Worm (Caenorhabditis elegans): Measurements from ENCODE around the gene fbxa-190.
A peak's percentile ranks its signal among the peaks of the same experiment; 100 is the strongest.

Gene fbxa-190

ce11 chrX:1344818-1345217, 27.0 kb upstream of the fbxa-190 start (continued):
- TF ChIP-seq hrde-1 (tag; optimal IDR thresholded peaks at IDR 0.05; ENCODE audit: borderline replicate concordance) (peak; percentile 53), F37B4.10 (GFP tag; IDR thresholded peaks at IDR 0.05) (0 out of 2 replicates have a peak, but pooled peaks have one; percentile 8), snpc-1.3 (tag; optimal IDR thresholded peaks at IDR 0.05; ENCODE audit: insufficient read depth) (peak; percentile 14), bed-2 (GFP tag; IDR thresholded peaks at IDR 0.05) (peak; percentile 32; the same call in 1 of the 2 replicates), lag-1 (GFP tag; IDR thresholded peaks at IDR 0.05) (0 out of 2 replicates have a peak, but pooled peaks have one; percentile 29), F22D6.2 (tag; optimal IDR thresholded peaks at IDR 0.05) (peak; percentile 91), lin-26 (GFP tag; IDR thresholded peaks at IDR 0.05) (no peak; the same call in 1 of the 2 replicates), ztf-6 (GFP tag; IDR thresholded peaks at IDR 0.05) (no peak)

- TF ChIP-seq ztf-28 (GFP tag; IDR thresholded peaks at IDR 0.05) (no peak), ccch-3 (GFP tag; optimal IDR thresholded peaks at IDR 0.05) (no peak), nhr-90 (tag; optimal IDR thresholded peaks at IDR 0.05) (no peak)
Observed at ce11 chrX:1358295-1358694, 13.5 kb upstream of the fbxa-190 start, which contains the start of gene F56C3.3. Gene F56C3.3, minus strand, starts transcription at chrX:1358395.

- TF ChIP-seq cebp-1 (GFP tag; IDR thresholded peaks at IDR 0.05) (no peak), cebp-1 (tag; optimal IDR thresholded peaks at IDR 0.05) (no peak), nfya-2 (GFP tag; IDR thresholded peaks at IDR 0.05) (no peak)
Observed at ce11 chrX:1360631-1361030, 11.2 kb upstream of the fbxa-190 start, which contains the start of gene F56C3.4. Gene F56C3.4, minus strand, starts transcription at chrX:1360731.

ce11 chrX:1367416-1367815, 4.4 kb upstream of the fbxa-190 start, which contains the start of gene dgn-2:
Gene dgn-2, minus strand, starts transcription at chrX:1367516.
- TF ChIP-seq hrde-1 (tag; optimal IDR thresholded peaks at IDR 0.05; ENCODE audit: borderline replicate concordance) (no peak), Y56A3A.18 (GFP tag; IDR thresholded peaks at IDR 0.05) (no peak), snpc-1.1 (tag; optimal IDR thresholded peaks at IDR 0.05; ENCODE audit: insufficient read depth) (no peak), nhr-80 (tag; optimal IDR thresholded peaks at IDR 0.05) (no peak), madf-10 (tag; optimal IDR thresholded peaks at IDR 0.05) (no peak), rcor-1 (GFP tag; IDR thresholded peaks at IDR 0.05) (no peak), ztf-22 (GFP tag; optimal IDR thresholded peaks at IDR 0.05) (no peak), tbp1 (GFP tag; optimal IDR thresholded peaks at IDR 0.05) (no peak), mel-28 (tag; optimal IDR thresholded peaks at IDR 0.05; ENCODE audit: borderline replicate concordance) (no peak), egl-18 (GFP tag; IDR thresholded peaks at IDR 0.05) (no peak)

ce11 chrX:1370736-1371281, 1.0 kb upstream of the fbxa-190 start, which contains the start of gene F56C3.7:
Gene F56C3.7, minus strand, starts transcription at chrX:1370786.
- TF ChIP-seq B0019.2 (GFP tag; conservative IDR thresholded peaks at IDR 0.05) (no peak), gei-17 (GFP tag; optimal IDR thresholded peaks at IDR 0.05) (peak; percentile 77), dox-1 (GFP tag; IDR thresholded peaks at IDR 0.05) (0 out of 2 replicates have a peak, but pooled peaks have one; percentile 41), hmg-1.2 (GFP tag; IDR thresholded peaks at IDR 0.05) (peak; percentile 15; the same call in 1 of the 2 replicates), mel-28 (tag; optimal IDR thresholded peaks at IDR 0.05; ENCODE audit: borderline replicate concordance) (no peak), hmg-20 (GFP tag; IDR thresholded peaks at IDR 0.05) (no peak)

ce11 chrX:1372464-1372863, 652 bp downstream of the fbxa-190 start:
- TF ChIP-seq hmg-1.2 (GFP tag; IDR thresholded peaks at IDR 0.05) (peak; percentile 29; the same call in 1 of the 2 replicates), nhr-80 (tag; optimal IDR thresholded peaks at IDR 0.05) (no peak), xnd-1 (tag; optimal IDR thresholded peaks at IDR 0.05) (no peak), D2030.7 (GFP tag; IDR thresholded peaks at IDR 0.05) (no peak), zfh-2 (GFP tag; conservative IDR thresholded peaks at IDR 0.05) (peak; percentile 63), attf-6 (GFP tag; IDR thresholded peaks at IDR 0.05) (no peak), snpc-4 (GFP tag; optimal IDR thresholded peaks at IDR 0.05) (no peak), snpc-4 (tag; optimal IDR thresholded peaks at IDR 0.05) (peak in 2 of 4 experiments; percentile 83 to 89), F52B5.7 (tag; optimal IDR thresholded peaks at IDR 0.05) (no peak), ceh-79 (tag; optimal IDR thresholded peaks at IDR 0.05) (no peak), hsf-1 (GFP tag; IDR thresholded peaks at IDR 0.05) (no peak)
